Worm (Caenorhabditis elegans) whole organism, midembryonic: ENCODE measurements around the gene C36C5.14.

ENCODE experiments used
- T22C8.4 ChIP-seq: fragments of 200-800 bp; sonication (Bioruptor generic); IDR thresholded peaks from 2 replicates; pipeline ENCODE4 v1.3.6; 2022; ENCODE audit warnings: missing genetic modification characterization, missing compliant biosample characterization
- cog-1 ChIP-seq: sonication (generic microtip); optimal IDR thresholded peaks from 2 replicates; lab custom pipeline; 2016; ENCODE audit warnings: missing genetic modification characterization, missing compliant biosample characterization
- flt-1 ChIP-seq: fragments of 200-800 bp; sonication (Bioruptor generic); IDR thresholded peaks from 2 replicates; pipeline ENCODE4 v1.3.6; 2022; ENCODE audit warnings: missing genetic modification characterization, missing compliant biosample characterization
- klf-2 ChIP-seq: fragments of 200-800 bp; sonication (Bioruptor generic); conservative IDR thresholded peaks from 2 replicates; pipeline ENCODE4 v1.3.6; 2022; ENCODE audit warnings: missing genetic modification reagents, missing genetic modification characterization, missing compliant biosample characterization
- med-1 ChIP-seq: sonication (generic microtip); optimal IDR thresholded peaks from 2 replicates; lab custom pipeline; 2017; ENCODE audit warnings: missing genetic modification characterization, mild to moderate bottlenecking, missing compliant biosample characterization, antibody characterized with exemption, missing genetic modification reagents; ENCODE audit not compliant: insufficient read depth
- ref-1 ChIP-seq: fragments of 200-800 bp; sonication (Bioruptor generic); conservative IDR thresholded peaks from 2 replicates; pipeline ENCODE4 v1.3.6; 2022; ENCODE audit warnings: missing genetic modification reagents, missing genetic modification characterization, missing compliant biosample characterization
- ztf-23 ChIP-seq: fragments of 200-800 bp; sonication (Bioruptor generic); IDR thresholded peaks from 2 replicates; pipeline ENCODE4 v1.3.6; 2022; ENCODE audit warnings: missing genetic modification reagents, missing genetic modification characterization, missing compliant biosample characterization
- ztf-29 ChIP-seq: fragments of 200-800 bp; sonication (Bioruptor generic); IDR thresholded peaks from 2 replicates; pipeline ENCODE4 v1.3.6; 2022; ENCODE audit warnings: missing genetic modification reagents, missing genetic modification characterization, missing compliant biosample characterization

DNA sequence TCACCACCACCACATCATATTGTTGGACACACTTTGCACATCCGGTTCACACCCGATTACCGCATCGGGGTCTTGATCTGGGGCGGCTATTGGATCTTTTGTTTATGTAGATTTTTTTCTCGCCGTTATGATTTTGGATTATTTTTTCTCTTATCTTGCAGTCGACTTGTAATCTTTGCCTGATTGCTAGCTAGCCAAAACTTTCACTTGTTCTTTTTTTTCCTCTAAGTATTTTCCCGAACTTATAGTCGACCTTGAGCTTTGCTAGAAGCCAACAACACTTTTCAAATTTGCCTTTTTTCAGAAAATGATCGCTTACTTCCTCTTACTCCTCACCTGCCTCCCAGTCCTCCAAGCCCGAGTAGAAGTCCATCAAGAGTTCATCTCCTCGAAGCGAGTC lies 22.7 kb upstream of the C36C5.14 start, which contains the start of gene lag-2:
- no peak for TF ChIP-seq ref-1 (GFP tag; lab: Robert Waterston, UW)
- no peak for TF ChIP-seq flt-1 (GFP tag; lab: Robert Waterston, UW)
- TF ChIP-seq T22C8.4 (GFP tag; lab: Robert Waterston, UW), result no peak
- TF ChIP-seq ztf-23, result no peak
- no peak for TF ChIP-seq med-1 (GFP tag; lab: Kevin White, UChicago)
- TF ChIP-seq ztf-29 (GFP tag; lab: Robert Waterston, UW), result no peak
- TF ChIP-seq klf-2 (GFP tag; lab: Robert Waterston, UW), result no peak
- TF ChIP-seq cog-1 (tag; lab: Kevin White, UChicago), result no peak
